Fruit fly (Drosophila melanogaster): ENCODE measurements around the gene pyd3.

Gene pyd3

DNA sequence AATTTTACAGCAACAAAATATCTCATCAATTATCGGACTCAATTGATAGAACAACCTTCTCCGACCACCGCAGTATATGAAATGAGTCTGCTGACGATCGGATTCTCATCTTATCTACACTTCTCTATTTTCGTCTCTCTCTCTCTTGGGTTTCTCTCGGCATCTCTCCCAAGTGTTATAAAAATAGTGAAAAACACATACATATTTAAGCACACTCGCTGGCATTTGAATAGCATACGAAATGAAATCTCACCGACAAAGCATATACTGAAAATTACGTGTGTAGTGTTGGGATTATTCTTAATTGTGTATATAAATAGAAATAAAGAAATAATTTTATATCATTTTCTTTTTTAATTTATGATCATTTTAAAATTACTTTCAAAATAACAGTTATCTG lies at the start of gene pyd3:
Gene pyd3 (minus strand): TSS at position 87 of the 400 bp plus-strand sequence.
- TF ChIP-seq psq (optimal IDR thresholded peaks at IDR 0.05) (no peak), EcR (GFP tag; optimal IDR thresholded peaks at IDR 0.05) (no peak), usp (GFP tag; optimal IDR thresholded peaks at IDR 0.05) (no peak), CG8478 (optimal IDR thresholded peaks at IDR 0.05) (no peak), Dll (optimal IDR thresholded peaks at IDR 0.05) (no peak), pan (optimal IDR thresholded peaks at IDR 0.05) (no peak)

DNA sequence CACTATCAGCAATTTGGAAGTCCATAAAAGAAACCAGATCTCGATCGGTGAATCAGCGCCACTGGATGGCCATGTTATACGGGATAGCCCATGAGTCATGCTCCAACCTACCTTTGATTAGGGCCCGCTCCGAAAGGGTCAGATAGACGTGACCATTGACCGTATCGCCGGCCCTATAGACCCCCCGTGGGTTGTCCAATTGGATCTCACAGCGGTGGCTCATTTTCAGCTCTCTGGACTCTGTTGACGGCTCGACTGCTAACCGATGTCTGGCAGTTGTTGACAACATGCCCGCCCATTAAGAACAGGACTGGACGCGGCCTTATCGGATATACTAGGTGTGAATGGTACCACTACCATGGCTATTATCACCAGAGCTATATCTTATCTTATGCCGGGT lies 48.6 kb upstream of the pyd3 start, which contains the start of gene CG18744:
Gene CG18744 (minus strand): TSS at position 247 of the 400 bp plus-strand sequence.
- TF ChIP-seq pan (optimal IDR thresholded peaks at IDR 0.05) (no peak), psq (optimal IDR thresholded peaks at IDR 0.05) (no peak), Dll (optimal IDR thresholded peaks at IDR 0.05) (no peak), EcR (GFP tag; optimal IDR thresholded peaks at IDR 0.05) (no peak)

DNA sequence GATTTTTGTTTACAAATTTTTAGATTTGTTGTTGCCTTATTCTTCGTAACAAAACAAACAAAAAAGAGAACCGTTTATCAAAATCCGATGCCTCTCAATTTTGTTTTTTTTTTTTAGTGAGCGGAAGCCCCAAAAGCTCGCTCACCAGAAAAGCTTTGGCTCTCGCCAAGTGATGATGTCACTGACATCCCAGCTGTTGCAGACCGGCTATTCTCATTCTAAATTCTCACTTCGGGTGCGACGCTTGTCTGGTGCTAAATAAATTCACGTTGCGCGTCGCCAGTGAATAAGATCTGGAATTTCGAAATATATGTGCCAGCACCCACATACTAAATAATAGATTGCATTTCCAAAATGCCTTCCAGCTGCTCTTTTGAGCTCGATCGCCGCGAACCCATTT lies 44.0 kb upstream of the pyd3 start, which contains the start of gene CG2641:
Gene CG2641 (plus strand): TSS at position 215 of the 400 bp plus-strand sequence.
- TF ChIP-seq psq (optimal IDR thresholded peaks at IDR 0.05): no peak
- peak; percentile 7 for TF ChIP-seq Dll (optimal IDR thresholded peaks at IDR 0.05)
- TF ChIP-seq EcR (GFP tag; optimal IDR thresholded peaks at IDR 0.05): no peak
- TF ChIP-seq pan (optimal IDR thresholded peaks at IDR 0.05): no peak

DNA sequence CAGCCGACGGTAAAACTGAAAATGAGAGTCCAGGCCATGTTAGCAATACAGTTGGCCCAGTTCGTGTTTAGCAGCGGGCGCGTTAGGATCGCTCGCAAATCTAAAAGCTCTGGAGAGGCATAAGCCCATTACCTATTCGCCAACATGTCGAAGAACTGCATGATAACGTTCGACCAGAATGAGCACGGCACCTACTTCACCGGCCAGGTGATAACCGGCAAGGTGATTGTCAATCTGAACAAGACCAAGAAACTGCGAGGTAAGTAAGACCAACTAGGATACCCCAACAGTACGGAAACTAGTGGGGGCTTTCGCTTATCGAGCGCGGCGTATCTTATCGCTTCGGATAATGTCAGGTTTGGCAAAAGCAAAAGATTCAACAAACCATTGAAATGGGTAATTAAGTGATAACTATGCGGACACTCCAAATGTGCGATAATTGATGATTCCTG lies 40.7 kb upstream of the pyd3 start, which contains the start of gene CG10086:
Gene CG10086 (plus strand): TSS at position 51 of the 452 bp plus-strand sequence.
- TF ChIP-seq EcR (GFP tag; optimal IDR thresholded peaks at IDR 0.05) (no peak), usp (GFP tag; optimal IDR thresholded peaks at IDR 0.05) (no peak), Dll (optimal IDR thresholded peaks at IDR 0.05) (no peak), CG8478 (optimal IDR thresholded peaks at IDR 0.05) (no peak), psq (optimal IDR thresholded peaks at IDR 0.05) (no peak), pan (optimal IDR thresholded peaks at IDR 0.05) (no peak)

DNA sequence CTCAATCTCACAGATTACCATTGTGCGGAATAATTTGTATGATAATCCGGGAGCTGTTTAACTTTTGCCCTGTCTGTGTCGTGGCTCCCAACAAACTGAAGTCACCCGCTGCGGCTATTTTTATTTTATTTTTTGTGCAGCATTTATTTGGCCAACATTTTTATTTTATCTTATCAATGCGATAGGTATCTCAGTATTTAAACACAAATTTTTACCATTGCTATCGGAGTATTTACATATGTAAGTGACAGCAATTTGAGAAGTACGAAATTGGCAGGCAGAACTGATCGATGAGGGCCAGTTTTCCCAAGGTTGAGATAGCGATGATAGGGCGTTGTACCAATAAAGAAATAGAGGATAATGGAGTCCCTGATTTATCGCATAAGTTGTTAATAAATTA lies 40.2 kb upstream of the pyd3 start, which contains the start of gene CG18746:
Gene CG18746 (minus strand): TSS at position 101 of the 400 bp plus-strand sequence.
- TF ChIP-seq psq (optimal IDR thresholded peaks at IDR 0.05) (no peak), usp (GFP tag; optimal IDR thresholded peaks at IDR 0.05) (no peak), Dll (optimal IDR thresholded peaks at IDR 0.05) (no peak), CG8478 (optimal IDR thresholded peaks at IDR 0.05) (no peak), pan (optimal IDR thresholded peaks at IDR 0.05) (no peak), EcR (GFP tag; optimal IDR thresholded peaks at IDR 0.05) (no peak)

- TF ChIP-seq CG8478 (optimal IDR thresholded peaks at IDR 0.05) (no peak), pan (optimal IDR thresholded peaks at IDR 0.05) (no peak), psq (optimal IDR thresholded peaks at IDR 0.05) (no peak), EcR (GFP tag; optimal IDR thresholded peaks at IDR 0.05) (no peak), usp (GFP tag; optimal IDR thresholded peaks at IDR 0.05) (no peak), Dll (optimal IDR thresholded peaks at IDR 0.05) (no peak)
Measured at dm6 chr3R:7787899-7788298, 38.0 kb upstream of the pyd3 start, which contains the start of gene CG18748. Gene CG18748, minus strand, starts transcription at chr3R:7787923.

DNA sequence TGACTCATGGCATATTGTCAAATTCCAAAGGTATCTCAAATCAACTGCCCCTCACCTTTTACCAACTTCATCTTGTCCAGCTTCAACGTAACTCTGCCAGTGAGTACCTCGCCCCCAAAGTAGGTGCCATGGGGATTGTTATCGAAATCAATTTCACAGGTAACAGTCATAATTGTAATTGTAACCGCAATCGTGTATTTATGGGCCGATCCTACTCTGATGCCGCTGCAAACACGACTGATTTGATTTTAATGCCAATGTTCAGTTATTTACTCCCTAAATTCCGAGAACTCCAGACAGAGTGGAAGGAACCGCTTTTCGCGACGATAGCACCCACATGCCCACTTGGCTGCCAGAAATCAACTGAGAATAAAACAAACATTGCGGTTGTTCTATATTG lies 35.9 kb upstream of the pyd3 start, which contains the start of gene CG18745:
Gene CG18745 (minus strand): TSS at position 336 of the 400 bp plus-strand sequence.
- TF ChIP-seq psq (optimal IDR thresholded peaks at IDR 0.05) (no peak), Dll (optimal IDR thresholded peaks at IDR 0.05) (no peak), usp (GFP tag; optimal IDR thresholded peaks at IDR 0.05) (no peak), EcR (GFP tag; optimal IDR thresholded peaks at IDR 0.05) (no peak), CG8478 (optimal IDR thresholded peaks at IDR 0.05) (no peak), pan (optimal IDR thresholded peaks at IDR 0.05) (no peak)

- TF ChIP-seq pan (optimal IDR thresholded peaks at IDR 0.05): no peak
Measured at dm6 chr3R:7782933-7783686, 33.2 kb upstream of the pyd3 start, which contains the start of gene CG18747. Gene CG18747, minus strand, starts transcription at chr3R:7783446.

DNA sequence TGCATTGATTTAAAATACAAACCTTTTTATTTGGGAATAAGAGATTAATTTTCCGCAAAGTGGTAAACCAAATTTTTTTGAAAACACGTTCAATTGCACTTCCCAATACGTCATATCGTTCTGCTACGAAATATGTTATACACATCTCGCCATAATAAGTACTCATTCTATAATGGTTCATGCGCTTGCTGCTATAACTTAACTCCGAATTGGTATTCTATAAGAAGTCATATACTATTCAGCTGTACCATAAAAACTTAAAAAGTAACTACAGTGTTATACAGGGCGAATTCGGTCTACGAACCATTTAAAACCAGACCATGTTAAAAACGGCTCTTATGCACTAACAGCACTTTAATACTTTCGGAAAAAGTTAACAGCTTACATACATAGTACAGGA lies 29.7 kb upstream of the pyd3 start:
- no peak for TF ChIP-seq psq (optimal IDR thresholded peaks at IDR 0.05)
- TF ChIP-seq pan (optimal IDR thresholded peaks at IDR 0.05): no peak
- no peak for TF ChIP-seq CG8478 (optimal IDR thresholded peaks at IDR 0.05)
- no peak for TF ChIP-seq EcR (GFP tag; optimal IDR thresholded peaks at IDR 0.05)
- no peak for TF ChIP-seq usp (GFP tag; optimal IDR thresholded peaks at IDR 0.05)
- TF ChIP-seq Dll (optimal IDR thresholded peaks at IDR 0.05): no peak

DNA sequence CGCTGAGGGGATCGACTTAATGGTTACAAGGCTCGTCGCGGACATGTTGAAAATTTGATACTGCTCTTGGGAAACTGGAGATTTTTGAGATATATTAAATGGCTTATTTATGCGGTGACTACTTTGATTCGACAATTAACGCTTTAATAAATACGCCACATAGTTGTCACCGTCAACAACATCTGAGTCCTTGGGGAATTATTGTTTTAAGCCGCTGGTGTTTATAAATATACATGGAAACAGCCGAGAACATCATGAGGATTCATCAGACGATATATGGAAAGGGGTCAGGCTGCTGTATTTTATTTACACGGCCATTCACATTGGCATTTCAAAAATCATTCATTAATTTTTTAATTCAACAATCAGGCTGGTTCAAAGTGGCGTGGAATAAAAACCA lies 21.8 kb upstream of the pyd3 start, which contains the start of gene CG11286:
Gene CG11286 (minus strand): TSS at position 101 of the 400 bp plus-strand sequence.
- TF ChIP-seq psq (optimal IDR thresholded peaks at IDR 0.05) (no peak), Dll (optimal IDR thresholded peaks at IDR 0.05) (no peak), EcR (GFP tag; optimal IDR thresholded peaks at IDR 0.05) (no peak), usp (GFP tag; optimal IDR thresholded peaks at IDR 0.05) (no peak), pan (optimal IDR thresholded peaks at IDR 0.05) (no peak)

DNA sequence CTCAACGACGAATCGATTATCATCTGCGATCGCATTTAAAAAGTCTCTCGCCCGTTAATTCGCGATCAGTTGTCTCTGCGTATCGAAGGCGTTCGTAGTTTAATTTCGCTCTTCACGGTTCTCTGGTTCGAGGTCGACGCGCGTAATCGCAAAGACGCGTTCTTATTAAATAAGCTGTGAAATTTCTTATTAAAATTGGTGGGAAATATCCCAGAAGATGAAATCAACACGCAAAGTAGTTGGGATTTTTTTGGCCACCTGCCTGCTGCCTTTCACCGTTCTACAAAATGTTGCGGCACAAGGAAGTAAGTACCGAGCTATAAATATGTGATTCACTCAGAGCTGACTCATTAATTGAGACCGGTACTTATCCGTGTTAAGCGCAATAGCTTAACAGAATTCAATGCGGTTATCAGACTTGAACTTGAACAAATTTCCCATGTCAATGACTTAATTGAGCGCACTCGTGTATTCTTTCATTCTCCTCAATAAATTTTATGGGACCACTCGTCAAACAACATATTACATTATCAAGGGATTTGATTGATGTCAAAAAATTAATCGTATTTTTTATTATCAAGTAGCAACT lies 11.2 kb upstream of the pyd3 start:
- TF ChIP-seq usp (GFP tag; optimal IDR thresholded peaks at IDR 0.05) (no peak), psq (optimal IDR thresholded peaks at IDR 0.05) (no peak), EcR (GFP tag; optimal IDR thresholded peaks at IDR 0.05) (no peak), pan (optimal IDR thresholded peaks at IDR 0.05) (no peak), Dll (optimal IDR thresholded peaks at IDR 0.05) (no peak)

DNA sequence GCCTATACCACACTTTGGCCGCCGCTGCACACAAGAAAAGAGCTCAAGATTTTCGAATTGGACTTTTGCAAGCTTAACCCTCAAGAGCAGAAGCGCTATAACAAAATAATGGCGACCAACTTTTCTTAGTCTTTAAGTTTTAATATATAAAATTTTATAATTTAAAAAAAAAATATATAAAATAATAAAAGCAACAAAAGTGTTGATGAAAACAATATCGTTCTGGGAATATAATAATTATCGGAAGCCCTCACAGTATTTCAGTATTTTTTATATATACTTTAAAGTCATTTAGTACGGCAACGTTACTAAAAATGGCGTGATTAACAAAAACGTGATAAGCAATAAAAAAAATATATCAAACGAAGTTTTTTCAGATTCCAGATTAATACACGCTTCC lies 9.6 kb upstream of the pyd3 start, which contains the start of gene Sp7:
Gene Sp7 (plus strand): TSS at position 301 of the 400 bp plus-strand sequence.
- no peak for TF ChIP-seq EcR (GFP tag; optimal IDR thresholded peaks at IDR 0.05)
- no peak for TF ChIP-seq pan (optimal IDR thresholded peaks at IDR 0.05)
- no peak for TF ChIP-seq psq (optimal IDR thresholded peaks at IDR 0.05)
- no peak for TF ChIP-seq CG8478 (optimal IDR thresholded peaks at IDR 0.05)
- no peak for TF ChIP-seq usp (GFP tag; optimal IDR thresholded peaks at IDR 0.05)
- no peak for TF ChIP-seq Dll (optimal IDR thresholded peaks at IDR 0.05)
